Fruit fly (Drosophila melanogaster) whole organism, embryonic: ENCODE measurements around the gene ttm3.

Experiments used
- CG11085 ChIP-seq: fragments of 200-800 bp; sonication (Bioruptor generic); IDR thresholded peaks from 2 replicates; pipeline ENCODE4 v1.3.6; 2022; ENCODE audit warnings: missing biosample characterization, missing genetic modification characterization
- CG12391 ChIP-seq: fragments of 200-800 bp; sonication (Bioruptor generic); optimal IDR thresholded peaks from 3 replicates; lab custom pipeline; 2018; ENCODE audit warnings: missing biosample characterization, mild to moderate bottlenecking, missing genetic modification characterization, moderate library complexity
- CG13894 ChIP-seq: fragments of 200-800 bp; sonication (Bioruptor generic); optimal IDR thresholded peaks from 3 replicates; lab custom pipeline; 2018; ENCODE audit warnings: missing biosample characterization, mild to moderate bottlenecking, missing genetic modification characterization, moderate library complexity
- CG1602 ChIP-seq: fragments of 200-800 bp; sonication (Bioruptor generic); optimal IDR thresholded peaks from 3 replicates; lab custom pipeline; 2016; ENCODE audit warnings: missing biosample characterization, missing genetic modification characterization
- CG1647 ChIP-seq: fragments of 200-800 bp; sonication (Bioruptor generic); optimal IDR thresholded peaks from 3 replicates; lab custom pipeline; 2016; ENCODE audit warnings: missing biosample characterization, missing genetic modification characterization
- CG17186 ChIP-seq: fragments of 200-800 bp; sonication (Bioruptor generic); optimal IDR thresholded peaks from 3 replicates; lab custom pipeline; 2017; ENCODE audit warnings: missing biosample characterization, missing genetic modification reagents, missing genetic modification characterization
- CG1832 ChIP-seq: fragments of 200-800 bp; sonication (Bioruptor generic); optimal IDR thresholded peaks from 2 replicates; lab custom pipeline; 2017; ENCODE audit warnings: missing biosample characterization, mild to moderate bottlenecking, missing genetic modification characterization, inconsistent platforms
- CG2199 ChIP-seq: fragments of 200-800 bp; sonication (Bioruptor generic); IDR thresholded peaks from 3 replicates; pipeline ENCODE4 v1.3.6; 2022; ENCODE audit warnings: missing biosample characterization, missing genetic modification characterization
- CG2875 ChIP-seq: fragments of 200-800 bp; sonication (Bioruptor generic); optimal IDR thresholded peaks from 2 replicates; lab custom pipeline; 2017; ENCODE audit warnings: missing biosample characterization, mild to moderate bottlenecking, missing genetic modification characterization, missing genetic modification reagents
- CG31365 ChIP-seq: fragments of 200-800 bp; sonication (Bioruptor generic); optimal IDR thresholded peaks from 2 replicates; lab custom pipeline; 2018; ENCODE audit warnings: missing biosample characterization, mild to moderate bottlenecking, missing genetic modification characterization
- CG4617 ChIP-seq: fragments of 200-800 bp; sonication (Bioruptor generic); optimal IDR thresholded peaks from 3 replicates; lab custom pipeline; 2016; ENCODE audit warnings: missing biosample characterization, missing genetic modification characterization, borderline replicate concordance
- CG4820 ChIP-seq: fragments of 200-800 bp; sonication (Bioruptor generic); optimal IDR thresholded peaks from 3 replicates; lab custom pipeline; 2016; ENCODE audit warnings: missing biosample characterization, missing genetic modification characterization
- CG6791 ChIP-seq: fragments of 200-800 bp; sonication (Bioruptor generic); IDR thresholded peaks from 3 replicates; pipeline ENCODE4 v1.3.6; 2022; ENCODE audit warnings: missing biosample characterization, missing genetic modification characterization; ENCODE audit not compliant: partially characterized antibody
- CG8089 ChIP-seq: fragments of 200-800 bp; sonication (Bioruptor generic); optimal IDR thresholded peaks from 3 replicates; lab custom pipeline; 2016; ENCODE audit warnings: missing biosample characterization, missing genetic modification characterization
- CG9437 ChIP-seq: fragments of 200-800 bp; sonication (Bioruptor generic); optimal IDR thresholded peaks from 2 replicates; lab custom pipeline; 2018; ENCODE audit warnings: missing biosample characterization, mild to moderate bottlenecking, missing genetic modification characterization
- Dfd ChIP-seq, 2 experiments: fragments of >200 bp; optimal IDR thresholded peaks; 2 replicates each; lab custom pipeline; 2017; ENCODE audit warnings: missing biosample characterization in 2 of 2, missing genetic modification characterization in 2 of 2
- Fer2 ChIP-seq: fragments of 200-800 bp; sonication (Bioruptor generic); optimal IDR thresholded peaks from 2 replicates; lab custom pipeline; 2018; ENCODE audit warnings: missing biosample characterization, mild to moderate bottlenecking, missing genetic modification characterization, moderate library complexity
- Hmr ChIP-seq: fragments of 200-800 bp; sonication (Bioruptor generic); optimal IDR thresholded peaks from 3 replicates; lab custom pipeline; 2017; ENCODE audit warnings: mild to moderate bottlenecking, missing biosample characterization, missing genetic modification reagents, missing genetic modification characterization
- Hr78 ChIP-seq, 2 experiments: fragments of 200-800 bp in 1 of 2; fragments of >200 bp in 1 of 2; sonication (Bioruptor generic) in 1 of 2; optimal IDR thresholded peaks; 2 replicates each; lab custom pipeline; 2017 to 2019; ENCODE audit warnings: missing biosample characterization in 2 of 2, missing genetic modification characterization in 2 of 2, mild to moderate bottlenecking in 1 of 2, moderate library complexity in 1 of 2
- MTF-1 ChIP-seq: fragments of 200-800 bp; sonication (Bioruptor generic); optimal IDR thresholded peaks from 2 replicates; lab custom pipeline; 2018; ENCODE audit warnings: missing biosample characterization, mild to moderate bottlenecking, missing genetic modification characterization, borderline replicate concordance
- Mrtf ChIP-seq: fragments of 200-800 bp; sonication (Bioruptor generic); IDR thresholded peaks from 3 replicates; pipeline ENCODE4 v1.3.6; 2022; ENCODE audit warnings: missing biosample characterization, missing genetic modification characterization
- ac ChIP-seq: fragments of 200-800 bp; sonication (Bioruptor generic); optimal IDR thresholded peaks from 3 replicates; lab custom pipeline; 2017; ENCODE audit warnings: missing biosample characterization, mild to moderate bottlenecking, missing genetic modification characterization
- ap ChIP-seq: fragments of 200-800 bp; sonication (Bioruptor generic); IDR thresholded peaks from 2 replicates; pipeline ENCODE4 v1.3.6; 2022; ENCODE audit warnings: missing biosample characterization, missing genetic modification characterization
- az2 ChIP-seq: fragments of 200-800 bp; sonication (Bioruptor generic); optimal IDR thresholded peaks from 3 replicates; lab custom pipeline; 2016; ENCODE audit warnings: missing biosample characterization, missing genetic modification characterization
- cg ChIP-seq: fragments of 200-800 bp; sonication (Bioruptor generic); optimal IDR thresholded peaks from 3 replicates; lab custom pipeline; 2019; ENCODE audit warnings: missing biosample characterization, mild to moderate bottlenecking, missing genetic modification characterization, moderate library complexity
- chm ChIP-seq: fragments of 200-800 bp; sonication (Bioruptor generic); IDR thresholded peaks from 2 replicates; pipeline ENCODE4 v1.3.6; 2022; ENCODE audit warnings: missing biosample characterization, missing genetic modification characterization
- grn ChIP-seq: fragments of 200-800 bp; sonication (Bioruptor generic); optimal IDR thresholded peaks from 3 replicates; lab custom pipeline; 2017; ENCODE audit warnings: missing biosample characterization, missing genetic modification characterization
- jigr1 ChIP-seq: fragments of 200-800 bp; sonication (Bioruptor generic); IDR thresholded peaks from 3 replicates; pipeline ENCODE4 v1.3.6; 2022; ENCODE audit warnings: missing biosample characterization, missing genetic modification characterization
- kay ChIP-seq: fragments of 200-800 bp; sonication (Bioruptor generic); optimal IDR thresholded peaks from 2 replicates; lab custom pipeline; 2016; ENCODE audit warnings: missing biosample characterization, missing genetic modification characterization
- oc ChIP-seq: fragments of 200-800 bp; sonication (Bioruptor generic); optimal IDR thresholded peaks from 2 replicates; lab custom pipeline; 2018; ENCODE audit warnings: missing biosample characterization, mild to moderate bottlenecking, missing genetic modification characterization, moderate library complexity
- pnt ChIP-seq: fragments of 200-800 bp; sonication (Bioruptor generic); optimal IDR thresholded peaks from 3 replicates; lab custom pipeline; 2016; ENCODE audit warnings: missing biosample characterization, missing genetic modification characterization
- ro ChIP-seq: fragments of 200-800 bp; sonication (Bioruptor generic); IDR thresholded peaks from 2 replicates; pipeline ENCODE4 v1.3.6; 2022; ENCODE audit warnings: missing biosample characterization, missing genetic modification characterization
- sqz ChIP-seq: fragments of 200-800 bp; sonication (Bioruptor generic); optimal IDR thresholded peaks from 3 replicates; lab custom pipeline; 2018; ENCODE audit warnings: missing biosample characterization, mild to moderate bottlenecking, missing genetic modification characterization
- tio ChIP-seq: fragments of 200-800 bp; sonication (Bioruptor generic); optimal IDR thresholded peaks from 2 replicates; lab custom pipeline; 2017; ENCODE audit warnings: missing biosample characterization, missing genetic modification characterization, inconsistent platforms
- trem ChIP-seq: fragments of 200-800 bp; optimal IDR thresholded peaks from 3 replicates; lab custom pipeline; 2019; ENCODE audit warnings: missing biosample characterization, mild to moderate bottlenecking, missing genetic modification characterization, moderate library complexity
- zfh1 ChIP-seq: fragments of 200-800 bp; sonication (Bioruptor generic); IDR thresholded peaks from 3 replicates; pipeline ENCODE4 v1.3.6; 2022; ENCODE audit warnings: missing biosample characterization, missing genetic modification characterization

ttm3 gene

DNA sequence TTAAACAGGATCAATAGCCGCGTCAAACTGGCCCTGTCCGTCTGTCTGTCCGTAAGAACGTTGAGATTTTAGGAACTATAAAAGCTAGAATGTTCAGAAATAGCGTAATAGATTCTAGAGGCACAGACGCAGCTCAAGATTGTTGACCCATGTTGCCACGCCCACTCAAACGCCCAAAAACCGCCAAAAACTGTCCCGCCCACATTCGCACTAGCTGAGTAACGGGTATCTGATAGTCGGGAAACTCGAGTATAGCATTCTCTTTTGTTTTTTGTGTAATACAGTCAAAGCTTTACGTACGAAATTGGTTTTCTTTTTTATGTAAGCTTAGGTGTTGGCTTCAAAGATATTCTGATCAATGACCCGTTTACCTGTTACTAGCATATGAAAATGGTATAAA lies 19.6 kb upstream of the ttm3 start (continued):
- TF ChIP-seq Hr78 (GFP tag; optimal IDR thresholded peaks at IDR 0.05; lab: Kevin White, UChicago), result no peak

- TF ChIP-seq tio (GFP tag; lab: Kevin White, UChicago), result no peak
- no peak for TF ChIP-seq CG8089 (GFP tag; lab: Kevin White, UChicago)
- no peak for TF ChIP-seq cg (GFP tag; lab: Kevin White, UChicago)
- TF ChIP-seq jigr1, result no peak
These were observed 14.2 kb upstream of the ttm3 start, which contains the start of gene CG42597 for dm6 chr2L:22065243-22065642. Gene CG42597 (minus strand): TSS chr2L:22065343.

DNA sequence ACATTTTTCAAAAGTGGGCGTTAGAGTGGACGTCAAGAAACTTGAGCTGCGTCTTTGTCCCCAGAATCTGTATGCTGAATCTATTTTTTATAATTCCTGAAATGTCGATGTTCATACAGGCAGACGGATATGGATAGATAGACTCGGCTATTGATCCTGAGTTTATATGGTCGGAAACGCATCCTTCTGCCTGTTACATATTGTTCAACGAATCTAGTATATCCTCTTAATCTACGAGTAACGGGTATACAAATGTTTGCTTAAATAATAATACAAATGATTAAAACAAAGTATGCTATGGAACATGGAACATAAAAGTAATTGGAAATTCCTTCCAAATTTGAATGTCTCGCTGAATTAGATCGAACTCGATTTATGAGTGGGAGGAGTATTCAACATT lies 8.6 kb upstream of the ttm3 start, which contains the start of gene tplus3a:
TSS of gene tplus3a (plus strand) at position 301 of the 400 bp plus-strand sequence.
- TF ChIP-seq CG12391 (tag; lab: Kevin White, UChicago), result no peak
- TF ChIP-seq ap (GFP tag; lab: Robert Waterston, UW), result no peak
- no peak for TF ChIP-seq ro (GFP tag; lab: Robert Waterston, UW)
- TF ChIP-seq CG4820 (GFP tag; lab: Kevin White, UChicago), result no peak
- TF ChIP-seq CG1647 (GFP tag; lab: Kevin White, UChicago), result no peak
- no peak for TF ChIP-seq CG31365 (tag; lab: Kevin White, UChicago)
- no peak for TF ChIP-seq CG1602
- no peak for TF ChIP-seq CG17186 (GFP tag; lab: Kevin White, UChicago)
- no peak for TF ChIP-seq az2 (GFP tag; lab: Kevin White, UChicago)
- no peak for TF ChIP-seq oc (tag; lab: Kevin White, UChicago)
- no peak for TF ChIP-seq Mrtf (GFP tag; lab: Robert Waterston, UW)
- no peak for TF ChIP-seq CG6791 (GFP tag; lab: Robert Waterston, UW)
- no peak for TF ChIP-seq kay (GFP tag; lab: Kevin White, UChicago)
- no peak for TF ChIP-seq zfh1
- no peak for TF ChIP-seq CG11085 (GFP tag; lab: Robert Waterston, UW)
- no peak for TF ChIP-seq sqz
- TF ChIP-seq chm (GFP tag; lab: Robert Waterston, UW), result no peak

- no peak for TF ChIP-seq grn
- TF ChIP-seq CG2199, result no peak
- TF ChIP-seq MTF-1 (GFP tag; lab: Kevin White, UChicago), result no peak
- TF ChIP-seq CG4617 (GFP tag; lab: Kevin White, UChicago), result no peak
- no peak for TF ChIP-seq pnt (GFP tag; lab: Kevin White, UChicago)
These were observed 24.9 kb downstream of the ttm3 start, which contains the start of gene tplus3b for dm6 chr2L:22104301-22104700. Gene tplus3b (minus strand): TSS chr2L:22104401.

dm6 chr2L:22105412-22105811 lies 26.0 kb downstream of the ttm3 start, which contains the start of gene CG15219:
Gene CG15219 (minus strand): TSS chr2L:22105512.
- TF ChIP-seq grn (no peak), ac (no peak), CG9437 (GFP tag; lab: Kevin White, UChicago) (no peak), Hmr (GFP tag; lab: Kevin White, UChicago) (no peak), CG8089 (GFP tag; lab: Kevin White, UChicago) (no peak), CG2875 (GFP tag; lab: Kevin White, UChicago) (no peak), Dfd (GFP tag; optimal IDR thresholded peaks at IDR 0.05; lab: Kevin White, UChicago) (no peak), Fer2 (no peak), CG1832 (GFP tag; lab: Kevin White, UChicago) (no peak), CG13894 (tag; lab: Kevin White, UChicago) (no peak), trem (tag; lab: Kevin White, UChicago) (no peak)
- TF ChIP-seq, all 482 proteins: peak for 0
